Fruit fly (Drosophila melanogaster): Measurements from ENCODE around the gene CG9593.

DNA sequence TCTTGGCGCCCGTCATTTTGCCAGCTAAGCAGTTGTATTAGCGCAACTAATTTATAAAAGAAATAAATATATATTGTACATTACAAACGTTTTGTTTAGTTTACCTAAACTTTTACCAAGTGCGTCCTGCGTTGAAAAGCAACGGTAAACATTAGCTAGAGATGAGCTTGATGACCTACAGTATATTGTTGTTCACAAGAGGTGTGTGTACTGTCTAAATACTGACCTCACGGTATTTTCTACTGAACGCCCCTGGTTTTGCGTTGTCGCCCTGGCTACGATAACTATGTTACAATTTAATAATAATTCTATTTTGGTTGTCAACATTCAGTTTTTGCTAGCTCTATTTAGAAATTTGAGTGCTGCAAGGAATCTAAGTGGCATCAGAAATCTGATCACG, 9.6 kb upstream of the CG9593 start, which contains the start of gene Acyp2:
- TF ChIP-seq CTCF (optimal IDR thresholded peaks at IDR 0.05) (peak in 1 of 2 experiments; percentile 44), CG8478 (optimal IDR thresholded peaks at IDR 0.05) (no peak)

Measured in S2 (cell line).